Fruit fly (Drosophila melanogaster) whole organism, adult: Measurements from ENCODE around the gene mRpS22.

ENCODE experiments used
- CG11617 ChIP-seq: fragments of 200-800 bp; sonication (Bioruptor generic); optimal IDR thresholded peaks from 2 replicates; lab custom pipeline; 2017; ENCODE audit warnings: mild to moderate bottlenecking, missing biosample characterization, missing genetic modification reagents, missing genetic modification characterization
- CG12768 ChIP-seq: fragments of 200-800 bp; sonication (Bioruptor generic); optimal IDR thresholded peaks from 2 replicates; lab custom pipeline; 2017; ENCODE audit warnings: missing biosample characterization, missing genetic modification characterization, mild to moderate bottlenecking, moderate library complexity, missing genetic modification reagents
- CG14711 ChIP-seq: fragments of 200-800 bp; sonication (Bioruptor generic); optimal IDR thresholded peaks from 2 replicates; lab custom pipeline; 2018; ENCODE audit warnings: missing biosample characterization, mild to moderate bottlenecking, missing genetic modification characterization, moderate library complexity
- CG1620 ChIP-seq: fragments of 200-800 bp; sonication (Bioruptor generic); optimal IDR thresholded peaks from 2 replicates; lab custom pipeline; 2016; ENCODE audit warnings: missing biosample characterization, missing genetic modification characterization
- CG33017 ChIP-seq: fragments of 200-800 bp; sonication (Bioruptor generic); optimal IDR thresholded peaks from 2 replicates; lab custom pipeline; 2018; ENCODE audit warnings: missing biosample characterization, mild to moderate bottlenecking, missing genetic modification characterization, moderate library complexity
- CG5204 ChIP-seq: fragments of 200-800 bp; sonication (Bioruptor generic); optimal IDR thresholded peaks from 2 replicates; lab custom pipeline; 2016; ENCODE audit warnings: missing biosample characterization, missing genetic modification characterization
- CG7045 ChIP-seq: fragments of 200-800 bp; sonication (Bioruptor generic); optimal IDR thresholded peaks from 2 replicates; lab custom pipeline; 2017; ENCODE audit warnings: missing biosample characterization, mild to moderate bottlenecking, missing genetic modification characterization
- CG7101 ChIP-seq: fragments of 200-800 bp; sonication (Bioruptor generic); optimal IDR thresholded peaks from 2 replicates; lab custom pipeline; 2018; ENCODE audit warnings: missing biosample characterization, mild to moderate bottlenecking, missing genetic modification characterization, moderate library complexity
- Clk ChIP-seq: fragments of 200-800 bp; sonication (Bioruptor generic); optimal IDR thresholded peaks from 2 replicates; lab custom pipeline; 2017; ENCODE audit warnings: missing biosample characterization, missing genetic modification characterization
- Crg-1 ChIP-seq: fragments of 200-800 bp; sonication (Bioruptor generic); optimal IDR thresholded peaks from 2 replicates; lab custom pipeline; 2016; ENCODE audit warnings: missing biosample characterization, missing genetic modification characterization
- Hr96 ChIP-seq: fragments of 200-800 bp; sonication (Bioruptor generic); optimal IDR thresholded peaks from 2 replicates; lab custom pipeline; 2016; ENCODE audit warnings: missing biosample characterization, missing genetic modification characterization
- Mnt ChIP-seq: fragments of 200-800 bp; sonication (Bioruptor generic); optimal IDR thresholded peaks from 2 replicates; lab custom pipeline; 2016; ENCODE audit warnings: missing biosample characterization, mild to moderate bottlenecking, missing genetic modification characterization
- bab1 ChIP-seq: fragments of 200-800 bp; sonication (Bioruptor generic); optimal IDR thresholded peaks from 3 replicates; lab custom pipeline; 2019; ENCODE audit warnings: missing biosample characterization, mild to moderate bottlenecking, missing genetic modification characterization, moderate library complexity
- cic ChIP-seq: fragments of 200-800 bp; sonication (Bioruptor generic); optimal IDR thresholded peaks from 2 replicates; lab custom pipeline; 2017; ENCODE audit warnings: missing biosample characterization, mild to moderate bottlenecking, missing genetic modification characterization, moderate library complexity
- cnc ChIP-seq, 2 experiments: fragments of >200 bp; optimal IDR thresholded peaks; 2 replicates each; lab custom pipeline; 2017
- kay ChIP-seq: fragments of 200-800 bp; sonication (Bioruptor generic); peaks from one replicate; lab custom pipeline; 2016; ENCODE audit warnings: missing biosample characterization, missing genetic modification characterization, borderline replicate concordance
- ovo ChIP-seq: fragments of 200-800 bp; sonication (Bioruptor generic); optimal IDR thresholded peaks from 2 replicates; lab custom pipeline; 2016; ENCODE audit warnings: missing biosample characterization, missing genetic modification characterization
- pad ChIP-seq: fragments of 200-800 bp; sonication (Bioruptor generic); optimal IDR thresholded peaks from 3 replicates; lab custom pipeline; 2017; ENCODE audit warnings: missing biosample characterization, missing genetic modification characterization, mild to moderate bottlenecking, moderate library complexity, missing genetic modification reagents
- tj ChIP-seq: fragments of 200-800 bp; sonication (Bioruptor generic); optimal IDR thresholded peaks from 3 replicates; lab custom pipeline; 2017; ENCODE audit warnings: missing biosample characterization, mild to moderate bottlenecking, missing genetic modification characterization, moderate library complexity
- toe ChIP-seq: fragments of 200-800 bp; sonication (Bioruptor generic); optimal IDR thresholded peaks from 2 replicates; lab custom pipeline; 2016; ENCODE audit warnings: missing biosample characterization, missing genetic modification characterization

mRpS22 gene

dm6 chr3R:27916355-27917019 lies at the start of gene mRpS22, which contains the start of gene CG5003:
Gene mRpS22 (plus strand): TSS chr3R:27916908.
Gene CG5003 (minus strand): TSS chr3R:27916516.
- TF ChIP-seq CG7045 (GFP tag; lab: Kevin White, UChicago) (peak; percentile 68), pad (GFP tag; lab: Kevin White, UChicago) (peak; percentile 64), CG11617 (peak; percentile 78), tj (GFP tag; lab: Kevin White, UChicago) (peak; percentile 52), CG1620 (GFP tag; lab: Kevin White, UChicago) (peak; percentile 76), Crg-1 (GFP tag; lab: Kevin White, UChicago) (peak; percentile 68), ovo (GFP tag; lab: Kevin White, UChicago) (peak; percentile 45), bab1 (GFP tag; lab: Kevin White, UChicago) (no peak), CG33017 (tag; lab: Kevin White, UChicago) (peak; percentile 45), kay (no peak), cnc (optimal IDR thresholded peaks at IDR 0.05; lab: Kevin White, UChicago) (no peak), CG12768 (GFP tag; lab: Kevin White, UChicago) (peak; percentile 70), CG5204 (GFP tag; lab: Kevin White, UChicago) (no peak), toe (GFP tag; lab: Kevin White, UChicago) (peak; percentile 77), Mnt (peak; percentile 37), cic (no peak), CG14711 (tag; lab: Kevin White, UChicago) (peak; percentile 44), CG7101 (peak; percentile 65), Clk (GFP tag; lab: Kevin White, UChicago) (peak; percentile 51), Hr96 (GFP tag; lab: Kevin White, UChicago) (peak; percentile 28)

- TF ChIP-seq CG12768 (GFP tag; lab: Kevin White, UChicago) (no peak), Hr96 (GFP tag; lab: Kevin White, UChicago) (no peak)
These were observed 44.4 kb upstream of the mRpS22 start, which contains the start of gene CG12426 for dm6 chr3R:27872290-27872689. Gene CG12426 (minus strand): TSS chr3R:27872390.

- TF ChIP-seq tj (GFP tag; lab: Kevin White, UChicago): no peak
- TF ChIP-seq Mnt: no peak
- no peak for TF ChIP-seq CG1620 (GFP tag; lab: Kevin White, UChicago)
- no peak for TF ChIP-seq CG11617
- TF ChIP-seq pad (GFP tag; lab: Kevin White, UChicago): no peak
- TF ChIP-seq bab1 (GFP tag; lab: Kevin White, UChicago): no peak
- TF ChIP-seq kay: no peak
- no peak for TF ChIP-seq CG12768 (GFP tag; lab: Kevin White, UChicago)
- TF ChIP-seq CG33017 (tag; lab: Kevin White, UChicago): no peak
- no peak for TF ChIP-seq CG14711 (tag; lab: Kevin White, UChicago)
- TF ChIP-seq cnc (optimal IDR thresholded peaks at IDR 0.05; lab: Kevin White, UChicago): no peak
- no peak for TF ChIP-seq CG7045 (GFP tag; lab: Kevin White, UChicago)
These were observed 28.6 kb upstream of the mRpS22 start for dm6 chr3R:27888110-27888509.

dm6 chr3R:27905695-27906094 lies 11.0 kb upstream of the mRpS22 start, which contains the start of gene CG34353:
Gene CG34353 (minus strand): TSS chr3R:27905843.
- TF ChIP-seq CG5204 (GFP tag; lab: Kevin White, UChicago) (no peak), CG7045 (GFP tag; lab: Kevin White, UChicago) (no peak), Clk (GFP tag; lab: Kevin White, UChicago) (no peak), Hr96 (GFP tag; lab: Kevin White, UChicago) (no peak), Crg-1 (GFP tag; lab: Kevin White, UChicago) (no peak), CG14711 (tag; lab: Kevin White, UChicago) (no peak), CG1620 (GFP tag; lab: Kevin White, UChicago) (no peak)

dm6 chr3R:27912147-27912546 lies 4.6 kb upstream of the mRpS22 start, which contains the start of gene mil:
Gene mil (plus strand): TSS chr3R:27912447.
- TF ChIP-seq Crg-1 (GFP tag; lab: Kevin White, UChicago): no peak
- no peak for TF ChIP-seq CG7045 (GFP tag; lab: Kevin White, UChicago)

- no peak for TF ChIP-seq ovo (GFP tag; lab: Kevin White, UChicago)
- TF ChIP-seq CG12768 (GFP tag; lab: Kevin White, UChicago): peak; percentile 13
- no peak for TF ChIP-seq toe (GFP tag; lab: Kevin White, UChicago)
- TF ChIP-seq kay: no peak
- no peak for TF ChIP-seq cnc (optimal IDR thresholded peaks at IDR 0.05; lab: Kevin White, UChicago)
- TF ChIP-seq CG7045 (GFP tag; lab: Kevin White, UChicago): no peak
- TF ChIP-seq CG14711 (tag; lab: Kevin White, UChicago): peak; percentile 46
- no peak for TF ChIP-seq CG5204 (GFP tag; lab: Kevin White, UChicago)
- no peak for TF ChIP-seq Crg-1 (GFP tag; lab: Kevin White, UChicago)
- TF ChIP-seq CG33017 (tag; lab: Kevin White, UChicago): peak; percentile 28
- TF ChIP-seq CG1620 (GFP tag; lab: Kevin White, UChicago): no peak
- TF ChIP-seq Hr96 (GFP tag; lab: Kevin White, UChicago): no peak
- peak; percentile 58 for TF ChIP-seq CG11617
- no peak for TF ChIP-seq tj (GFP tag; lab: Kevin White, UChicago)
- TF ChIP-seq Clk (GFP tag; lab: Kevin White, UChicago): no peak
- peak; percentile 36 for TF ChIP-seq CG7101
- peak; percentile 8 for TF ChIP-seq Mnt
- peak; percentile 61 for TF ChIP-seq bab1 (GFP tag; lab: Kevin White, UChicago)
- no peak for TF ChIP-seq cic
- TF ChIP-seq pad (GFP tag; lab: Kevin White, UChicago): no peak
These were observed 2.7 kb downstream of the mRpS22 start, which contains the start of gene Boh1 for dm6 chr3R:27919385-27919789. Gene Boh1 (minus strand): TSS chr3R:27919460.
